Worm (Caenorhabditis elegans): Measurements from ENCODE around the gene cest-3.

- TF ChIP-seq lin-14 (GFP tag; optimal IDR thresholded peaks at IDR 0.05) (peak; percentile 73), sptf-1 (tag; optimal IDR thresholded peaks at IDR 0.05) (no peak), pqm-1 (tag; optimal IDR thresholded peaks at IDR 0.05) (no peak), alr-1 (tag; optimal IDR thresholded peaks at IDR 0.05; ENCODE audit: borderline replicate concordance) (no peak)
Observed at ce11 chrX:12201840-12202239, 39.6 kb upstream of the cest-3 start.
